Worm (Caenorhabditis elegans): ENCODE data around the gene fipr-2.

- TF ChIP-seq hlh-8 (tag; optimal IDR thresholded peaks at IDR 0.05) (no peak), ttx-3 (tag; optimal IDR thresholded peaks at IDR 0.05) (no peak), sox-2 (GFP tag; IDR thresholded peaks at IDR 0.05) (no peak), ceh-48 (tag; optimal IDR thresholded peaks at IDR 0.05) (no peak), F13H6.1 (tag; optimal IDR thresholded peaks at IDR 0.05) (no peak), ceh-34 (tag; optimal IDR thresholded peaks at IDR 0.05) (no peak), unc-55 (GFP tag; optimal IDR thresholded peaks at IDR 0.05) (no peak), hlh-6 (tag; optimal IDR thresholded peaks at IDR 0.05) (no peak), Y22D7AL.16 (tag; optimal IDR thresholded peaks at IDR 0.05) (no peak), elt-4 (tag; optimal IDR thresholded peaks at IDR 0.05) (no peak)
These were observed 48.5 kb downstream of the fipr-2 start, which contains the start of gene cdr-6 for ce11 chrV:12413651-12414114.

All from whole organism, late embryonic.